Worm (Caenorhabditis elegans): ENCODE data around the gene F13A7.1.

DNA sequence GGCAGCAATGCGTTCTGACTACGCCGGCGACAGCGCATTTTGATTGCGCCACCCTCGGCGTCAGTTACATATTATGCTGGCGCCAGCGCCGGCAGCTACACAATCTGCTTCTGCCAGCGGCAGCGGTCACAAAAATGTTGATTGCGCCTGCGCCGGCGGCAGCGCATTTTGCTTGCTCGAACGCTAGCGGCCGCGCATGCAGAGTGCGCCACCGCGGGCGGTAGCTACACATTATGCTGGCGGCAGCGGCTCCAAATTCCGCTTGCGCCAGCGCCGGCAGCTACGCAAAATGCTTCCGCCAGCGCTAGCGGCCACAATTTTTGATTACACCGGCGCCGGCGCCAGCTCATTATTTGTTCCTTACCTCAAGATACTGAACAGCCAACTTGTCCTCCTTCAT lies 561 bp downstream of the F13A7.1 start:
- 0 out of 2 replicates have a peak, but pooled peaks have one; percentile 28 for TF ChIP-seq flt-1 (GFP tag; IDR thresholded peaks at IDR 0.05)
- TF ChIP-seq cog-1 (tag; optimal IDR thresholded peaks at IDR 0.05), result no peak
- TF ChIP-seq ztf-23 (GFP tag; IDR thresholded peaks at IDR 0.05), result no peak
- no peak for TF ChIP-seq T22C8.4 (GFP tag; IDR thresholded peaks at IDR 0.05)
- TF ChIP-seq klf-2 (GFP tag; conservative IDR thresholded peaks at IDR 0.05), result no peak
- TF ChIP-seq tab-1 (GFP tag; IDR thresholded peaks at IDR 0.05), result no peak
- TF ChIP-seq med-1 (GFP tag; optimal IDR thresholded peaks at IDR 0.05; ENCODE audit: insufficient read depth), result no peak
- TF ChIP-seq ref-1 (GFP tag; conservative IDR thresholded peaks at IDR 0.05), result no peak
